Worm (Caenorhabditis elegans) whole organism, L2 larva: Measurements from ENCODE around the gene W01B6.4.
"Not testable (repeated sequence)": the region's sequence is repeated elsewhere in the genome, so short reads cannot be mapped to it uniquely, and the experiment has no call there.

Experiments
- C34F6.9 ChIP-seq: fragments of 150-350 bp; optimal IDR thresholded peaks from 2 replicates; lab custom pipeline; 2014; ENCODE audit warnings: missing biosample characterization, missing genetic modification characterization
- F13H6.1 ChIP-seq: sonication (generic microtip); optimal IDR thresholded peaks from 2 replicates; lab custom pipeline; 2016; ENCODE audit warnings: missing genetic modification characterization, missing compliant biosample characterization
- R02D3.7 ChIP-seq: fragments of 150-350 bp; optimal IDR thresholded peaks from 2 replicates; lab custom pipeline; 2014; ENCODE audit warnings: missing biosample characterization, missing genetic modification characterization
- Y55F3AM.14 ChIP-seq: fragments of 200-800 bp; sonication (Bioruptor generic); optimal IDR thresholded peaks from 2 replicates; lab custom pipeline; 2018; ENCODE audit warnings: mild to moderate bottlenecking, missing genetic modification characterization, missing compliant biosample characterization
- alr-1 ChIP-seq: fragments of 150-350 bp; optimal IDR thresholded peaks from 2 replicates; lab custom pipeline; 2014; ENCODE audit warnings: missing biosample characterization, missing genetic modification characterization
- aly-2 ChIP-seq: fragments of 150-350 bp; optimal IDR thresholded peaks from 2 replicates; lab custom pipeline; 2014; ENCODE audit warnings: missing biosample characterization, missing genetic modification characterization
- ama-1 ChIP-seq: fragments of 150-350 bp; optimal IDR thresholded peaks from 2 replicates; lab custom pipeline; 2018; ENCODE audit warnings: inconsistent platforms
- ceh-16 ChIP-seq: fragments of 150-350 bp; optimal IDR thresholded peaks from 2 replicates; lab custom pipeline; 2014; ENCODE audit warnings: missing biosample characterization, missing genetic modification characterization
- crh-2 ChIP-seq: sonication (generic microtip); optimal IDR thresholded peaks from 2 replicates; lab custom pipeline; 2017; ENCODE audit warnings: missing biosample characterization, missing genetic modification characterization
- dmd-4 ChIP-seq: sonication (generic microtip); optimal IDR thresholded peaks from 2 replicates; lab custom pipeline; 2017; ENCODE audit warnings: missing biosample characterization, missing genetic modification characterization
- elt-3 ChIP-seq: sonication (generic microtip); optimal IDR thresholded peaks from 2 replicates; lab custom pipeline; 2017; ENCODE audit warnings: missing biosample characterization, missing genetic modification characterization
- lin-11 ChIP-seq: fragments of 150-350 bp; sonication (generic microtip); optimal IDR thresholded peaks from 2 replicates; lab custom pipeline; 2014; ENCODE audit warnings: missing biosample characterization, missing genetic modification characterization, inconsistent platforms, mixed read lengths
- lsy-2 ChIP-seq, 2 experiments: fragments of 150-350 bp in 1 of 2; sonication (generic microtip) in 1 of 2; optimal IDR thresholded peaks; 2 replicates each; lab custom pipeline; 2014 to 2017; ENCODE audit warnings: missing biosample characterization in 2 of 2, missing genetic modification characterization in 2 of 2
- mab-5 ChIP-seq: fragments of 150-350 bp; optimal IDR thresholded peaks from 2 replicates; lab custom pipeline; 2014; ENCODE audit warnings: missing biosample characterization, missing genetic modification characterization
- mbf-1 ChIP-seq: sonication (generic microtip); optimal IDR thresholded peaks from 2 replicates; lab custom pipeline; 2017; ENCODE audit warnings: missing biosample characterization, missing genetic modification characterization
- mdl-1 ChIP-seq, 2 experiments: fragments of 150-350 bp in 1 of 2; sonication (generic microtip) in 1 of 2; optimal IDR thresholded peaks; 2 replicates each; lab custom pipeline; 2017; ENCODE audit warnings: missing biosample characterization in 2 of 2, missing genetic modification characterization in 2 of 2
- nhr-11 ChIP-seq: fragments of 150-350 bp; optimal IDR thresholded peaks from 2 replicates; lab custom pipeline; 2014; ENCODE audit warnings: missing biosample characterization, missing genetic modification characterization
- nhr-129 ChIP-seq: fragments of 150-350 bp; optimal IDR thresholded peaks from 2 replicates; lab custom pipeline; 2014; ENCODE audit warnings: missing biosample characterization, missing genetic modification characterization
- nhr-21 ChIP-seq: fragments of 150-350 bp; optimal IDR thresholded peaks from 2 replicates; lab custom pipeline; 2014; ENCODE audit warnings: missing biosample characterization, missing genetic modification characterization
- nhr-23 ChIP-seq: fragments of 150-350 bp; optimal IDR thresholded peaks from 2 replicates; lab custom pipeline; 2014; ENCODE audit warnings: missing biosample characterization, missing genetic modification reagents, missing genetic modification characterization
- nhr-6 ChIP-seq: fragments of 150-350 bp; optimal IDR thresholded peaks from 2 replicates; lab custom pipeline; 2014; ENCODE audit warnings: missing biosample characterization, missing genetic modification characterization
- nhr-77 ChIP-seq: fragments of 150-350 bp; optimal IDR thresholded peaks from 2 replicates; lab custom pipeline; 2014; ENCODE audit warnings: missing biosample characterization, missing genetic modification characterization
- peb-1 ChIP-seq: fragments of 150-350 bp; optimal IDR thresholded peaks from 2 replicates; lab custom pipeline; 2014; ENCODE audit warnings: missing biosample characterization, missing genetic modification characterization
- sem-4 ChIP-seq: fragments of 150-350 bp; optimal IDR thresholded peaks from 2 replicates; lab custom pipeline; 2014; ENCODE audit warnings: missing biosample characterization, missing genetic modification reagents, missing genetic modification characterization
- sma-3 ChIP-seq: sonication (generic microtip); optimal IDR thresholded peaks from 2 replicates; lab custom pipeline; 2016; ENCODE audit warnings: missing genetic modification reagents, missing genetic modification characterization, missing compliant biosample characterization
- sma-9 ChIP-seq, 2 experiments: fragments of 150-350 bp in 1 of 2; sonication (generic microtip) in 1 of 2; optimal IDR thresholded peaks; 2 replicates each; lab custom pipeline; 2014 to 2016; ENCODE audit warnings: missing genetic modification characterization in 2 of 2, mild to moderate bottlenecking in 1 of 2, missing biosample characterization in 1 of 2, missing compliant biosample characterization in 1 of 2, missing genetic modification reagents in 1 of 2, moderate library complexity in 1 of 2
- unc-62 ChIP-seq: fragments of 150-350 bp; optimal IDR thresholded peaks from 2 replicates; lab custom pipeline; 2014; ENCODE audit warnings: missing biosample characterization, missing genetic modification reagents, missing genetic modification characterization
- zag-1 ChIP-seq: fragments of 150-350 bp; optimal IDR thresholded peaks from 2 replicates; lab custom pipeline; 2014; ENCODE audit warnings: missing biosample characterization, missing genetic modification characterization
- ztf-1 ChIP-seq: fragments of 200-800 bp; sonication (Bioruptor generic); conservative IDR thresholded peaks from 2 replicates; pipeline ENCODE4 v1.3.6; 2022; ENCODE audit warnings: missing genetic modification characterization, missing compliant biosample characterization
- ztf-11 ChIP-seq: sonication (generic microtip); optimal IDR thresholded peaks from 2 replicates; lab custom pipeline; 2017; ENCODE audit warnings: missing biosample characterization, missing genetic modification characterization
- ztf-4 ChIP-seq: fragments of 150-350 bp; optimal IDR thresholded peaks from 2 replicates; lab custom pipeline; 2014; ENCODE audit warnings: missing biosample characterization, missing genetic modification characterization

W01B6.4 gene

DNA sequence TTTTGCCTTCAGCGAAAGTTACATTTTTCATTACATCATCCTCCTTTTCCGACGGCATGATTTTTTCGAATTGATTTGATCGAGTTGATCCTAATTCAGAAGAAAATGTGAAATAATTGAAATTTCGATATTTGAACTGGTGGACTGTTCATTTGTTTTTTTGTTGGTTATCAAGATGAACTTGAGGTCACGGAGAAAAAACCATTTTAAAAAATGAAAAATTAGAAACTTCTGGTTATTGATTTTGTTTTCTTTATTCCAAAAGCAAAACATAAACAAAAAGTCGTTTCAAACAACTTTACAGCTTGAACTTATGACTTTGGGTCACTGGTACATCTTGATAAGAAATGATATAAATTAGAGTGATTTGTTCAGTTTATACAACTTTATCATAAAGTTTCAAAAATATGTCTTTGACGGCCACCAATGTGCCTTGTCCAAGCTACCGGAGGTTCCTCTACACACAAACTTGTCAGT is at the start of gene W01B6.4, which contains the start of gene ttbk-4:
Gene W01B6.4, plus strand, starts transcription at position 427 of the 477 bp plus-strand sequence.
Gene ttbk-4, minus strand, starts transcription at position 101 of the 477 bp plus-strand sequence.
- TF ChIP-seq sem-4 (tag; lab: Kevin White, UChicago) (no peak), mbf-1 (no peak), C34F6.9 (tag; lab: Kevin White, UChicago) (no peak), peb-1 (tag; lab: Kevin White, UChicago) (no peak), R02D3.7 (tag; lab: Kevin White, UChicago) (no peak), crh-2 (tag; lab: Kevin White, UChicago) (no peak), ztf-11 (tag; lab: Kevin White, UChicago) (no peak), alr-1 (no peak), mdl-1 (tag; optimal IDR thresholded peaks at IDR 0.05; lab: Kevin White, UChicago) (no peak), sma-9 (GFP tag; optimal IDR thresholded peaks at IDR 0.05; lab: Kevin White, UChicago) (no peak), sma-9 (tag; optimal IDR thresholded peaks at IDR 0.05; lab: Kevin White, UChicago) (no peak), F13H6.1 (tag; lab: Kevin White, UChicago) (no peak), lin-11 (tag; lab: Kevin White, UChicago) (no peak), ztf-1 (no peak), dmd-4 (tag; lab: Kevin White, UChicago) (no peak), mab-5 (tag; lab: Kevin White, UChicago) (no peak)

ce11 chrIV:10026129-10026528 is 49.1 kb upstream of the W01B6.4 start:
- TF ChIP-seq nhr-21: no peak
- no peak for TF ChIP-seq sma-9 (GFP tag; optimal IDR thresholded peaks at IDR 0.05; lab: Kevin White, UChicago)
- TF ChIP-seq sma-9 (tag; optimal IDR thresholded peaks at IDR 0.05; lab: Kevin White, UChicago): no peak
- TF ChIP-seq elt-3 (tag; lab: Kevin White, UChicago): no peak
- TF ChIP-seq lsy-2 (tag; optimal IDR thresholded peaks at IDR 0.05; lab: Kevin White, UChicago): no peak
- no peak for TF ChIP-seq zag-1
- TF ChIP-seq aly-2 (tag; lab: Kevin White, UChicago): no peak
- TF ChIP-seq ztf-4: no peak
- no peak for TF ChIP-seq crh-2 (tag; lab: Kevin White, UChicago)
- no peak for TF ChIP-seq peb-1 (tag; lab: Kevin White, UChicago)
- TF ChIP-seq nhr-11 (tag; lab: Kevin White, UChicago): no peak
- TF ChIP-seq mdl-1 (tag; optimal IDR thresholded peaks at IDR 0.05; lab: Kevin White, UChicago): no peak
- TF ChIP-seq, all 48 proteins: peak for 0

ce11 chrIV:10027566-10027965 is 47.7 kb upstream of the W01B6.4 start, which contains the start of gene gipc-2:
gipc-2 (minus strand) TSS chrIV:10027666.
- no peak for TF ChIP-seq mdl-1 (tag; optimal IDR thresholded peaks at IDR 0.05; lab: Kevin White, UChicago)
- no peak for TF ChIP-seq lsy-2 (tag; optimal IDR thresholded peaks at IDR 0.05; lab: Kevin White, UChicago)
- no peak for TF ChIP-seq ama-1 (lab: Kevin White, UChicago)
- TF ChIP-seq nhr-6 (tag; lab: Kevin White, UChicago): no peak
- TF ChIP-seq unc-62 (GFP tag; lab: Kevin White, UChicago): no peak
- TF ChIP-seq Y55F3AM.14: no peak
- no peak for TF ChIP-seq alr-1
- TF ChIP-seq C34F6.9 (tag; lab: Kevin White, UChicago): no peak
- TF ChIP-seq elt-3 (tag; lab: Kevin White, UChicago): no peak
- no peak for TF ChIP-seq nhr-23 (tag; lab: Kevin White, UChicago)
- TF ChIP-seq aly-2 (tag; lab: Kevin White, UChicago): no peak
- no peak for TF ChIP-seq ceh-16 (tag; lab: Kevin White, UChicago)
- TF ChIP-seq nhr-129: no peak

ce11 chrIV:10028779-10029178 is 46.5 kb upstream of the W01B6.4 start, which contains the start of the genes F44D12.16 and msd-2:
F44D12.16 (plus strand) TSS chrIV:10029079.
msd-2 (plus strand) TSS chrIV:10029083.
- not testable (repeated sequence) for TF ChIP-seq Y55F3AM.14; sma-3 (GFP tag; lab: Kevin White, UChicago); F13H6.1 (tag; lab: Kevin White, UChicago)

DNA sequence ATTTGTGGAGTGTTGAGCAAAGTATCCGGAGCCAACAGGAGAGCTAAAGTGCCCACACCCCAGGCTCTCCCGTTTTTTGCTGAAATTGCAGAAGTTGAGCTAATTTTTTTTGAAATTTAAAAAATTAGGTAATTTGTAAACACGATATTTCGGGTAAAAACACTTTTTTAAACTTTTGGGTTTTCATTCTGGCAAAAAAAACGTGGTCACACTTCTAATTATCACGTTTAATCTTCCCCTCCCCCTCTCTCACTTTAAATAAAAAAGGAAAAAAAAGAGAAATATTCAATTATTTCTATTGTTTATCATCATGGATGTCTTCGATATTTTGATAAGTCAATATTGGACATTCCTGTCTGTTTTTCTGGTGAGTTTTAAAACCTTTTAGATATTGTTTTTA is 42.2 kb upstream of the W01B6.4 start, which contains the start of gene F44D12.6:
Gene F44D12.6, plus strand, starts transcription at position 301 of the 400 bp plus-strand sequence.
- TF ChIP-seq zag-1 (no peak), nhr-77 (tag; lab: Kevin White, UChicago) (no peak), F13H6.1 (tag; lab: Kevin White, UChicago) (no peak), elt-3 (tag; lab: Kevin White, UChicago) (no peak), mbf-1 (no peak)
